Fruit fly (Drosophila melanogaster) S2 (cell line): ENCODE results near the gene CG32425.

ENCODE experiments used
- CG8478 ChIP-seq: fragments of >200 bp; optimal IDR thresholded peaks from 2 replicates; lab custom pipeline; 2018
- CTCF ChIP-seq, 2 experiments: fragments of >200 bp; optimal IDR thresholded peaks; 2 replicates each; lab custom pipeline; 2018

- TF ChIP-seq CTCF (optimal IDR thresholded peaks at IDR 0.05; lab: Kevin White, UChicago) (no peak), CG8478 (no peak)
Observed at dm6 chr3L:20494262-20494601, 2.9 kb upstream of the CG32425 start.
